Fruit fly (Drosophila melanogaster): Measurements from ENCODE around the gene MED30.

Gene MED30

DNA sequence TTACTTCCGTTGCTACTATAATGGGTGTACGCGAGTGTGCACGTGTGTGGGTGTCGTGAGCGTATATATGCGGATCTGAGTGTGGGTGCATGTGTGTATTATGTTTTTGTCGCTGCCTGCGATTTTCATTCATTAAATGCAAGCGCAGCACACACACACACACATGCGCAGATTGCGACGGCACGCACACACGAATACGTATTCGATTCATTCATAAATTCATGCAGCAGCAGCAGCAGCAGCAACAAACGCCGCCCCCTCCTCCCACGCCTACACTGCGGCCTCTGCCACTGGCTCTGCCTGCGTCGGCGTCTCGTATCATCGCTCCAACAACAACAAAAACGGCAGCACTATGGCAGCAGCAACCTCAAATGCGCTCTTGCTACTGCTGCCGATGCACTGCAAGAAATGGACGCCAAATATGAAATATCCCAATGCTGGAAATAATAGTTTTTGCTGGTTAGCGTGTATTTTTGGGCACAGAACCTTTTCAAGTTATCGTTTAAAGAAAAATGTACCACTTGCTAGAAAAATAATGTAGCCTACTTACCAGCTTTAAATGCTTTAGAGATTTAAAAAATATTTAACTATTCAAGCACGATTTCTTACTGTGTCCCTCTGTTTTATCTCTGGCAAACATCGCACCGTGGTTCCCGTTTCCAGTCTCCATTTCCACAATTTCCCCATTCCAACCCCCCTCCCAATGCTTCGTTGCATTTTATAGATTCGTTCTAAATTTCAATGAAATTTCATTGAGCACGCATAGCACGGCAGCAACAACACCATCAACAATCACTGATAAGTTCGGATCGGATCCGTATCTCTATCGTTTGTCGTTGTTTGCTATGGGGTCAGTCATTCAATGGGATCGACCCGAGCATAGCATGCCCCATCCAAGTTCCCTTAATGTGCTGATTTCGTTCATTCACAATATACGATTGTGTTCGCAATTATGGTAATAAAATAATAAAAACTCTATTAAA, 20.3 kb downstream of the MED30 start (continued):
- peak; percentile 29 for TF ChIP-seq caup (GFP tag; optimal IDR thresholded peaks at IDR 0.05; ENCODE audit: severe bottlenecking)
- peak; percentile 88 for TF ChIP-seq pnt (GFP tag; optimal IDR thresholded peaks at IDR 0.05)
- peak; percentile 82 for TF ChIP-seq ase (GFP tag; IDR thresholded peaks at IDR 0.05)
- TF ChIP-seq ara (GFP tag; IDR thresholded peaks at IDR 0.05) = peak; percentile 94
- TF ChIP-seq CG8290 (GFP tag; optimal IDR thresholded peaks at IDR 0.05) = peak; percentile 50
- TF ChIP-seq CG8290 (tag; optimal IDR thresholded peaks at IDR 0.05) = peak; percentile 29 to 50
- TF ChIP-seq Poxn (GFP tag; IDR thresholded peaks at IDR 0.05) = no peak
- TF ChIP-seq ftz-f1 (GFP tag; optimal IDR thresholded peaks at IDR 0.05) = no peak
- peak; percentile 82 for TF ChIP-seq CG12236 (GFP tag; optimal IDR thresholded peaks at IDR 0.05)
- TF ChIP-seq Aef1 (GFP tag; IDR thresholded peaks at IDR 0.05) = peak; percentile 54; the same call in 2 of the 3 replicates
- TF ChIP-seq Optix (GFP tag; IDR thresholded peaks at IDR 0.05) = peak; percentile 88
- TF ChIP-seq CG12769 (tag; optimal IDR thresholded peaks at IDR 0.05) = peak; percentile 54
- TF ChIP-seq CG4707 (GFP tag; optimal IDR thresholded peaks at IDR 0.05) = peak; percentile 76
- peak; percentile 63 for TF ChIP-seq CG17802 (tag; optimal IDR thresholded peaks at IDR 0.05)
- TF ChIP-seq Dip2 (GFP tag; IDR thresholded peaks at IDR 0.05) = no peak
- peak; percentile 90 for TF ChIP-seq CG17829 (tag; optimal IDR thresholded peaks at IDR 0.05)
- TF ChIP-seq CG8765 (GFP tag; IDR thresholded peaks at IDR 0.05) = peak; percentile 57; the same call in 1 of the 2 replicates
- TF ChIP-seq kni (GFP tag; optimal IDR thresholded peaks at IDR 0.05) = peak; percentile 72
- TF ChIP-seq exex (tag; optimal IDR thresholded peaks at IDR 0.05) = peak; percentile 85
- TF ChIP-seq CG18599 (GFP tag; optimal IDR thresholded peaks at IDR 0.05) = peak; percentile 75
- TF ChIP-seq CG14667 (GFP tag; IDR thresholded peaks at IDR 0.05) = peak; percentile 64
- TF ChIP-seq Neu2 (GFP tag; optimal IDR thresholded peaks at IDR 0.05; ENCODE audit: borderline replicate concordance) = no peak
- no peak for TF ChIP-seq hth (optimal IDR thresholded peaks at IDR 0.05)
- peak; percentile 74 for TF ChIP-seq sqz (GFP tag; optimal IDR thresholded peaks at IDR 0.05)
- peak; percentile 21; the same call in 1 of the 2 replicates for TF ChIP-seq Ravus (GFP tag; IDR thresholded peaks at IDR 0.05)
- TF ChIP-seq Trl (optimal IDR thresholded peaks at IDR 0.05) = no peak
- peak; percentile 85 for TF ChIP-seq Trl (GFP tag; optimal IDR thresholded peaks at IDR 0.05)
- TF ChIP-seq Dip3 (GFP tag; optimal IDR thresholded peaks at IDR 0.05) = peak; percentile 14
- peak; percentile 49 for TF ChIP-seq Sry-δ (GFP tag; optimal IDR thresholded peaks at IDR 0.05)
- TF ChIP-seq hkb (optimal IDR thresholded peaks at IDR 0.05) = no peak
- peak; percentile 83 for TF ChIP-seq hkb (GFP tag; IDR thresholded peaks at IDR 0.05)
- no peak for TF ChIP-seq al (GFP tag; IDR thresholded peaks at IDR 0.05)
- peak; percentile 88 for TF ChIP-seq croc (GFP tag; conservative IDR thresholded peaks at IDR 0.05)
- TF ChIP-seq Elba2 (GFP tag; optimal IDR thresholded peaks at IDR 0.05) = no peak
- peak; percentile 41 for TF ChIP-seq fd64A (GFP tag; optimal IDR thresholded peaks at IDR 0.05)
- TF ChIP-seq CG1602 (GFP tag; optimal IDR thresholded peaks at IDR 0.05) = peak; percentile 87
- TF ChIP-seq grau (tag; optimal IDR thresholded peaks at IDR 0.05) = peak; percentile 79
- TF ChIP-seq Bgb (GFP tag; IDR thresholded peaks at IDR 0.05; ENCODE audit: partially characterized antibody) = 0 out of 2 replicates have a peak, but pooled peaks have one; percentile 8
- TF ChIP-seq HHEX (GFP tag; optimal IDR thresholded peaks at IDR 0.05) = peak; percentile 51
- TF ChIP-seq CG12942 (GFP tag; optimal IDR thresholded peaks at IDR 0.05) = peak; percentile 80
- TF ChIP-seq CG7987 (GFP tag; optimal IDR thresholded peaks at IDR 0.05) = no peak
- TF ChIP-seq row (GFP tag; IDR thresholded peaks at IDR 0.05) = peak; percentile 89
- TF ChIP-seq sens-2 (GFP tag; IDR thresholded peaks at IDR 0.05) = peak; percentile 83
- TF ChIP-seq lilli (GFP tag; optimal IDR thresholded peaks at IDR 0.05) = peak; percentile 72
- TF ChIP-seq twi (tag; optimal IDR thresholded peaks at IDR 0.05) = peak; percentile 70
- TF ChIP-seq ERR (GFP tag; optimal IDR thresholded peaks at IDR 0.05) = peak; percentile 12
- peak; percentile 7 for TF ChIP-seq CG15073 (GFP tag; optimal IDR thresholded peaks at IDR 0.05)
- TF ChIP-seq Spps (tag; optimal IDR thresholded peaks at IDR 0.05) = peak; percentile 59
- 0 out of 2 replicates have a peak, but pooled peaks have one; percentile 33 for TF ChIP-seq dati (GFP tag; IDR thresholded peaks at IDR 0.05)
- TF ChIP-seq CG10654 (GFP tag; optimal IDR thresholded peaks at IDR 0.05) = peak; percentile 86

Data from whole organism, embryonic.